Worm (Caenorhabditis elegans): ENCODE measurements around the gene ubh-2.

ce11 chrV:6544999-6545398, 35.4 kb upstream of the ubh-2 start:
- TF ChIP-seq ztf-29 (GFP tag; IDR thresholded peaks at IDR 0.05) (no peak), flt-1 (GFP tag; IDR thresholded peaks at IDR 0.05) (0 out of 2 replicates have a peak, but pooled peaks have one; percentile 6), T22C8.4 (GFP tag; IDR thresholded peaks at IDR 0.05) (no peak), med-1 (GFP tag; optimal IDR thresholded peaks at IDR 0.05; ENCODE audit: insufficient read depth) (no peak), tab-1 (GFP tag; IDR thresholded peaks at IDR 0.05) (no peak), ztf-23 (GFP tag; IDR thresholded peaks at IDR 0.05) (no peak), cog-1 (tag; optimal IDR thresholded peaks at IDR 0.05) (no peak), ref-1 (GFP tag; conservative IDR thresholded peaks at IDR 0.05) (no peak)
